Worm (Caenorhabditis elegans) whole organism, L3 larva: Measurements from ENCODE around the gene M04B2.4.

Experiments
- R02D3.7 ChIP-seq: fragments of 150-350 bp; optimal IDR thresholded peaks from 2 replicates; lab custom pipeline; 2014; ENCODE audit warnings: missing biosample characterization, missing genetic modification characterization
- ceh-9 ChIP-seq: sonication (generic microtip); optimal IDR thresholded peaks from 2 replicates; lab custom pipeline; 2018; ENCODE audit warnings: missing biosample characterization, missing genetic modification characterization
- elt-3 ChIP-seq, 3 experiments: fragments of 150-350 bp in 1 of 3; sonication (generic microtip) in 2 of 3; optimal IDR thresholded peaks; 2 replicates in 2 of 3; 4 replicates in 1 of 3; lab custom pipeline; 2014 to 2017; ENCODE audit warnings: missing biosample characterization in 3 of 3, missing genetic modification characterization in 3 of 3
- fkh-2 ChIP-seq: fragments of 150-350 bp; optimal IDR thresholded peaks from 2 replicates; lab custom pipeline; 2014; ENCODE audit warnings: missing biosample characterization, missing genetic modification reagents, missing genetic modification characterization
- fos-1 ChIP-seq: fragments of 150-350 bp; optimal IDR thresholded peaks from 2 replicates; lab custom pipeline; 2014; ENCODE audit warnings: missing biosample characterization, missing genetic modification characterization
- lin-39 ChIP-seq: fragments of 150-350 bp; optimal IDR thresholded peaks from 2 replicates; lab custom pipeline; 2018; ENCODE audit warnings: missing biosample characterization, missing genetic modification reagents, missing genetic modification characterization
- snpc-4 ChIP-seq: fragments of 150-350 bp; optimal IDR thresholded peaks from 2 replicates; lab custom pipeline; 2014; ENCODE audit warnings: missing biosample characterization, missing genetic modification characterization
- ztf-11 ChIP-seq: fragments of 150-350 bp; optimal IDR thresholded peaks from 2 replicates; lab custom pipeline; 2014; ENCODE audit warnings: missing biosample characterization, missing genetic modification characterization

- TF ChIP-seq elt-3 (tag; optimal IDR thresholded peaks at IDR 0.05; lab: Kevin White, UChicago), result no peak
- TF ChIP-seq ceh-9 (tag; lab: Kevin White, UChicago), result no peak
- no peak for TF ChIP-seq ztf-11 (tag; lab: Kevin White, UChicago)
- no peak for TF ChIP-seq fkh-2
- no peak for TF ChIP-seq lin-39 (tag; lab: Kevin White, UChicago)
- TF ChIP-seq snpc-4 (tag; lab: Kevin White, UChicago), result no peak
- TF ChIP-seq fos-1, result no peak
- no peak for TF ChIP-seq R02D3.7
These were observed 28.5 kb downstream of the M04B2.4 start for ce11 chrIV:11492345-11492744.
